Worm (Caenorhabditis elegans) whole organism, L4 larva: Measurements from ENCODE around the gene F07C6.4.

Experiments used
- D1046.2 ChIP-seq: fragments of 200-800 bp; sonication (Bioruptor generic); IDR thresholded peaks from 2 replicates; pipeline ENCODE4 v1.3.6; 2022; ENCODE audit warnings: missing genetic modification characterization, missing compliant biosample characterization
- F10B5.3 ChIP-seq: sonication (generic microtip); optimal IDR thresholded peaks from 2 replicates; lab custom pipeline; 2016; ENCODE audit warnings: mild to moderate bottlenecking, missing genetic modification characterization, missing compliant biosample characterization
- T20F7.1 ChIP-seq: fragments of 200-800 bp; sonication (Bioruptor generic); optimal IDR thresholded peaks from 2 replicates; lab custom pipeline; 2018; ENCODE audit warnings: mild to moderate bottlenecking, missing genetic modification characterization, missing compliant biosample characterization
- Y105C5A.15 ChIP-seq: fragments of 200-800 bp; sonication (Bioruptor generic); IDR thresholded peaks from 2 replicates; pipeline ENCODE4 v1.3.6; 2022; ENCODE audit warnings: missing genetic modification characterization, missing compliant biosample characterization
- ZK337.2 ChIP-seq: fragments of 200-800 bp; sonication (Bioruptor generic); IDR thresholded peaks from 2 replicates; pipeline ENCODE4 v1.3.6; 2022; ENCODE audit warnings: missing genetic modification reagents, missing genetic modification characterization, missing compliant biosample characterization
- aha-1 ChIP-seq: fragments of 150-350 bp; peaks from one replicate; lab custom pipeline; 2014; ENCODE audit warnings: missing biosample characterization, missing genetic modification characterization
- ama-1 ChIP-seq: fragments of 150-350 bp; optimal IDR thresholded peaks from 2 replicates; lab custom pipeline; 2014; ENCODE audit warnings: inconsistent platforms, mixed read lengths
- arid-1 ChIP-seq: fragments of 200-800 bp; sonication (Bioruptor generic); conservative IDR thresholded peaks from 2 replicates; pipeline ENCODE4 v1.3.6; 2022; ENCODE audit warnings: missing genetic modification reagents, missing genetic modification characterization, missing compliant biosample characterization
- attf-4 ChIP-seq: sonication (generic microtip); optimal IDR thresholded peaks from 3 replicates; lab custom pipeline; 2017; ENCODE audit warnings: missing biosample characterization, missing genetic modification characterization
- ceh-62 ChIP-seq: sonication (generic microtip); optimal IDR thresholded peaks from 2 replicates; lab custom pipeline; 2017; ENCODE audit warnings: missing biosample characterization, missing genetic modification characterization
- ces-1 ChIP-seq: fragments of 150-350 bp; sonication (generic microtip); optimal IDR thresholded peaks from 4 replicates; lab custom pipeline; 2014; ENCODE audit warnings: missing biosample characterization, missing genetic modification reagents, missing genetic modification characterization
- cey-2 ChIP-seq: sonication (generic microtip); optimal IDR thresholded peaks from 3 replicates; lab custom pipeline; 2017; ENCODE audit warnings: missing genetic modification characterization, mild to moderate bottlenecking, missing compliant biosample characterization, antibody characterized with exemption, borderline replicate concordance; ENCODE audit not compliant: insufficient read depth
- daf-8 ChIP-seq: fragments of 200-800 bp; sonication (Bioruptor generic); IDR thresholded peaks from 2 replicates; pipeline ENCODE4 v1.3.6; 2022; ENCODE audit warnings: missing genetic modification characterization, missing compliant biosample characterization
- dmd-8 ChIP-seq: fragments of 200-800 bp; sonication (Bioruptor generic); IDR thresholded peaks from 2 replicates; pipeline ENCODE4 v1.3.6; 2022; ENCODE audit warnings: missing genetic modification characterization, missing compliant biosample characterization
- dmd-9 ChIP-seq: fragments of 200-800 bp; sonication (Bioruptor generic); IDR thresholded peaks from 2 replicates; pipeline ENCODE4 v1.3.6; 2022; ENCODE audit warnings: missing genetic modification reagents, missing genetic modification characterization, missing compliant biosample characterization
- duxl-1 ChIP-seq: sonication (generic microtip); optimal IDR thresholded peaks from 2 replicates; lab custom pipeline; 2016; ENCODE audit warnings: mild to moderate bottlenecking, missing genetic modification characterization, moderate library complexity, missing compliant biosample characterization; ENCODE audit not compliant: poor library complexity
- dve-1 ChIP-seq: sonication (generic microtip); optimal IDR thresholded peaks from 2 replicates; lab custom pipeline; 2017; ENCODE audit warnings: antibody characterized with exemption, mild to moderate bottlenecking, missing genetic modification characterization, missing compliant biosample characterization; ENCODE audit not compliant: insufficient read depth
- egl-43 ChIP-seq: fragments of 200-800 bp; sonication (Bioruptor generic); IDR thresholded peaks from 2 replicates; pipeline ENCODE4 v1.3.6; 2022; ENCODE audit warnings: missing genetic modification reagents, missing genetic modification characterization, missing compliant biosample characterization
- fkh-10 ChIP-seq: fragments of 150-350 bp; optimal IDR thresholded peaks from 2 replicates; lab custom pipeline; 2014; ENCODE audit warnings: missing biosample characterization, missing genetic modification reagents, missing genetic modification characterization
- hlh-30 ChIP-seq: sonication (generic microtip); optimal IDR thresholded peaks from 2 replicates; lab custom pipeline; 2017; ENCODE audit warnings: antibody characterized with exemption, mild to moderate bottlenecking, missing genetic modification characterization, missing compliant biosample characterization; ENCODE audit not compliant: insufficient read depth
- hmg-1.1 ChIP-seq: fragments of 200-800 bp; sonication (Bioruptor generic); IDR thresholded peaks from 2 replicates; pipeline ENCODE4 v1.3.6; 2022; ENCODE audit warnings: missing genetic modification reagents, missing genetic modification characterization, missing compliant biosample characterization
- lim-7 ChIP-seq: fragments of 200-800 bp; sonication (Bioruptor generic); IDR thresholded peaks from 2 replicates; pipeline ENCODE4 v1.3.6; 2022; ENCODE audit warnings: missing genetic modification characterization, missing compliant biosample characterization
- lin-1 ChIP-seq: fragments of 200-800 bp; sonication (Bioruptor generic); IDR thresholded peaks from 2 replicates; pipeline ENCODE4 v1.3.6; 2022; ENCODE audit warnings: missing genetic modification reagents, missing genetic modification characterization, missing compliant biosample characterization
- lin-13 ChIP-seq: fragments of 150-350 bp; optimal IDR thresholded peaks from 2 replicates; lab custom pipeline; 2014; ENCODE audit warnings: missing biosample characterization, missing genetic modification reagents, missing genetic modification characterization
- lin-29 ChIP-seq: fragments of 200-800 bp; sonication (Bioruptor generic); IDR thresholded peaks from 2 replicates; pipeline ENCODE4 v1.3.6; 2022; ENCODE audit warnings: missing genetic modification reagents, missing genetic modification characterization, missing compliant biosample characterization
- lin-38 ChIP-seq: fragments of 200-800 bp; sonication (Bioruptor generic); IDR thresholded peaks from 2 replicates; pipeline ENCODE4 v1.3.6; 2022; ENCODE audit warnings: missing genetic modification reagents, missing genetic modification characterization, missing compliant biosample characterization
- lir-3 ChIP-seq: sonication (generic microtip); optimal IDR thresholded peaks from 2 replicates; lab custom pipeline; 2016; ENCODE audit warnings: mild to moderate bottlenecking, missing genetic modification characterization, missing compliant biosample characterization
- lsy-2 ChIP-seq, 2 experiments: fragments of 150-350 bp in 1 of 2; sonication (generic microtip) in 1 of 2; optimal IDR thresholded peaks; 2 replicates each; lab custom pipeline; 2014 to 2017; ENCODE audit warnings: missing biosample characterization in 2 of 2, missing genetic modification characterization in 2 of 2
- madf-5 ChIP-seq, 2 experiments: fragments of 200-800 bp; sonication (Bioruptor generic); IDR thresholded peaks; 2 replicates each; pipeline ENCODE4 v1.3.6; 2022; ENCODE audit warnings: missing compliant biosample characterization in 2 of 2, missing genetic modification characterization in 2 of 2
- mxl-3 ChIP-seq: fragments of 200-800 bp; sonication (Bioruptor generic); optimal IDR thresholded peaks from 2 replicates; lab custom pipeline; 2018; ENCODE audit warnings: mild to moderate bottlenecking, missing genetic modification characterization, missing compliant biosample characterization
- nhr-10 ChIP-seq: fragments of 150-350 bp; optimal IDR thresholded peaks from 2 replicates; lab custom pipeline; 2014; ENCODE audit warnings: missing biosample characterization, missing genetic modification characterization
- nhr-102 ChIP-seq: sonication (generic microtip); optimal IDR thresholded peaks from 2 replicates; lab custom pipeline; 2016; ENCODE audit warnings: mild to moderate bottlenecking, missing genetic modification characterization, moderate library complexity, missing compliant biosample characterization
- nhr-111 ChIP-seq: fragments of 200-800 bp; sonication (Bioruptor generic); optimal IDR thresholded peaks from 2 replicates; lab custom pipeline; 2018; ENCODE audit warnings: mild to moderate bottlenecking, missing genetic modification characterization, missing compliant biosample characterization
- nhr-28 ChIP-seq: fragments of 150-350 bp; optimal IDR thresholded peaks from 2 replicates; lab custom pipeline; 2014; ENCODE audit warnings: missing biosample characterization, missing genetic modification characterization
- nhr-42 ChIP-seq: fragments of 200-800 bp; sonication (Bioruptor generic); IDR thresholded peaks from 2 replicates; pipeline ENCODE4 v1.3.6; 2022; ENCODE audit warnings: missing genetic modification characterization, missing compliant biosample characterization
- nhr-48 ChIP-seq: sonication (generic microtip); optimal IDR thresholded peaks from 2 replicates; lab custom pipeline; 2016; ENCODE audit warnings: mild to moderate bottlenecking, missing genetic modification characterization, missing compliant biosample characterization
- nhr-76 ChIP-seq: fragments of 150-350 bp; optimal IDR thresholded peaks from 2 replicates; lab custom pipeline; 2014; ENCODE audit warnings: missing biosample characterization, missing genetic modification characterization
- nhr-77 ChIP-seq: fragments of 150-350 bp; optimal IDR thresholded peaks from 2 replicates; lab custom pipeline; 2014; ENCODE audit warnings: missing biosample characterization, missing genetic modification characterization
- pha-4 ChIP-seq, 2 experiments: fragments of 150-350 bp in 1 of 2; fragments of 200-800 bp in 1 of 2; sonication (Bioruptor generic) in 1 of 2; IDR thresholded peaks in 1 of 2; optimal IDR thresholded peaks in 1 of 2; 2 replicates each; pipeline versions ENCODE4 v1.3.6 to Lab custom; 2014 to 2022; ENCODE audit warnings: missing genetic modification characterization in 2 of 2, missing genetic modification reagents in 2 of 2, missing biosample characterization in 1 of 2, missing compliant biosample characterization in 1 of 2
- php-3 ChIP-seq: fragments of 200-800 bp; sonication (Bioruptor generic); IDR thresholded peaks from 2 replicates; pipeline ENCODE4 v1.3.6; 2022; ENCODE audit warnings: missing genetic modification reagents, missing genetic modification characterization, missing compliant biosample characterization
- skn-1 ChIP-seq: fragments of 150-350 bp; optimal IDR thresholded peaks from 2 replicates; lab custom pipeline; 2014; ENCODE audit warnings: missing biosample characterization, missing genetic modification characterization
- snpc-4 ChIP-seq: fragments of 150-350 bp; optimal IDR thresholded peaks from 2 replicates; lab custom pipeline; 2014; ENCODE audit warnings: missing biosample characterization, missing genetic modification characterization
- spr-1 ChIP-seq: sonication (generic microtip); optimal IDR thresholded peaks from 2 replicates; lab custom pipeline; 2016; ENCODE audit warnings: mild to moderate bottlenecking, missing genetic modification characterization, missing compliant biosample characterization
- spr-3 ChIP-seq: fragments of 200-800 bp; sonication (Bioruptor generic); optimal IDR thresholded peaks from 2 replicates; lab custom pipeline; 2018; ENCODE audit warnings: mild to moderate bottlenecking, missing genetic modification characterization, missing compliant biosample characterization
- unc-62 ChIP-seq, 3 experiments: fragments of 150-350 bp in 1 of 3; sonication (generic microtip); optimal IDR thresholded peaks in 2 of 3; peaks in 1 of 3; 1 replicate in 1 of 3; 2 replicates in 2 of 3; lab custom pipeline; 2014 to 2017; ENCODE audit warnings: missing biosample characterization in 3 of 3, missing genetic modification characterization in 3 of 3, missing genetic modification reagents in 3 of 3, missing genotype in 1 of 3
- zfp-3 ChIP-seq: fragments of 200-800 bp; sonication (Bioruptor generic); conservative IDR thresholded peaks from 2 replicates; pipeline ENCODE4 v1.3.6; 2022; ENCODE audit warnings: missing genetic modification reagents, missing genetic modification characterization, missing compliant biosample characterization

Gene F07C6.4

ce11 chrIV:12840348-12840747, 34.6 kb downstream of the F07C6.4 start (continued):
- TF ChIP-seq lin-38 (0 out of 2 replicates have a peak, but pooled peaks have one; percentile 8), daf-8 (GFP tag; lab: Robert Waterston, UW) (no peak), snpc-4 (tag; lab: Kevin White, UChicago) (no peak), nhr-102 (tag; lab: Kevin White, UChicago) (no peak), nhr-28 (peak; percentile 64), ama-1 (lab: Kevin White, UChicago) (peak; percentile 84), lin-1 (GFP tag; lab: Robert Waterston, UW) (0 out of 2 replicates have a peak, but pooled peaks have one; percentile 25), T20F7.1 (GFP tag; lab: Kevin White, UChicago) (no peak), nhr-111 (no peak)

- no peak for TF ChIP-seq hlh-30 (tag; lab: Kevin White, UChicago)
- peak in 1 of 2 experiments; percentile 67 for TF ChIP-seq unc-62 (GFP tag; optimal IDR thresholded peaks at IDR 0.05 in 1 of 2; lab: Kevin White, UChicago)
- no peak for TF ChIP-seq unc-62 (tag; optimal IDR thresholded peaks at IDR 0.05; lab: Kevin White, UChicago)
- TF ChIP-seq pha-4 (GFP tag; IDR thresholded peaks at IDR 0.05; lab: Robert Waterston, UW): peak; percentile 6; the same call in 1 of the 2 replicates
- TF ChIP-seq pha-4 (tag; optimal IDR thresholded peaks at IDR 0.05; lab: Kevin White, UChicago): no peak
- no peak for TF ChIP-seq ceh-62 (tag; lab: Kevin White, UChicago)
- no peak for TF ChIP-seq dve-1
Measured at ce11 chrIV:12840873-12841272, 35.1 kb downstream of the F07C6.4 start.

- TF ChIP-seq lim-7 (GFP tag; lab: Robert Waterston, UW) (no peak), unc-62 (GFP tag; optimal IDR thresholded peaks at IDR 0.05 in 1 of 2; lab: Kevin White, UChicago) (peak in 1 of 2 experiments; percentile 67), unc-62 (tag; optimal IDR thresholded peaks at IDR 0.05; lab: Kevin White, UChicago) (no peak), ces-1 (GFP tag; lab: Kevin White, UChicago) (no peak), lin-29 (GFP tag; lab: Robert Waterston, UW) (no peak), nhr-76 (no peak), daf-8 (GFP tag; lab: Robert Waterston, UW) (no peak), aha-1 (no peak), lir-3 (tag; lab: Kevin White, UChicago) (no peak), lin-13 (GFP tag; lab: Kevin White, UChicago) (no peak), T20F7.1 (GFP tag; lab: Kevin White, UChicago) (peak; percentile 52), nhr-10 (no peak), snpc-4 (tag; lab: Kevin White, UChicago) (no peak), attf-4 (tag; lab: Kevin White, UChicago) (no peak), mxl-3 (GFP tag; lab: Kevin White, UChicago) (no peak), fkh-10 (GFP tag; lab: Kevin White, UChicago) (no peak), hmg-1.1 (GFP tag; lab: Robert Waterston, UW) (no peak), madf-5 (GFP tag; IDR thresholded peaks at IDR 0.05; lab: Robert Waterston, UW) (no peak), skn-1 (tag; lab: Kevin White, UChicago) (no peak), Y105C5A.15 (GFP tag; lab: Robert Waterston, UW) (no peak), ZK337.2 (GFP tag; lab: Robert Waterston, UW) (no peak), dmd-8 (GFP tag; lab: Robert Waterston, UW) (no peak), pha-4 (GFP tag; IDR thresholded peaks at IDR 0.05; lab: Robert Waterston, UW) (no peak), pha-4 (tag; optimal IDR thresholded peaks at IDR 0.05; lab: Kevin White, UChicago) (peak; percentile 63), egl-43 (no peak), F10B5.3 (no peak), php-3 (GFP tag; lab: Robert Waterston, UW) (peak; percentile 99), arid-1 (GFP tag; lab: Robert Waterston, UW) (no peak), spr-3 (GFP tag; lab: Kevin White, UChicago) (no peak), duxl-1 (tag; lab: Kevin White, UChicago) (no peak), dmd-9 (GFP tag; lab: Robert Waterston, UW) (no peak), nhr-77 (tag; lab: Kevin White, UChicago) (peak; percentile 83), nhr-42 (no peak), hlh-30 (tag; lab: Kevin White, UChicago) (peak; percentile 32), zfp-3 (no peak), lsy-2 (tag; optimal IDR thresholded peaks at IDR 0.05; lab: Kevin White, UChicago) (peak in 1 of 2 experiments; percentile 42), spr-1 (no peak), cey-2 (tag; lab: Kevin White, UChicago) (no peak), D1046.2 (no peak), nhr-48 (tag; lab: Kevin White, UChicago) (peak; percentile 91)
Measured at ce11 chrIV:12842121-12842520, 36.4 kb downstream of the F07C6.4 start.
